Worm (Caenorhabditis elegans) whole organism, L4 larva: Measurements from ENCODE around the gene ZK1128.1.

Source experiments
- F10B5.3 ChIP-seq: sonication (generic microtip); optimal IDR thresholded peaks from 2 replicates; lab custom pipeline; 2016; ENCODE audit warnings: mild to moderate bottlenecking, missing genetic modification characterization, missing compliant biosample characterization
- F26F4.8 ChIP-seq: fragments of 200-800 bp; sonication (Bioruptor generic); conservative IDR thresholded peaks from 2 replicates; pipeline ENCODE4 v1.3.6; 2022; ENCODE audit warnings: missing genetic modification characterization, missing compliant biosample characterization
- F37D6.2 ChIP-seq: sonication (generic microtip); optimal IDR thresholded peaks from 2 replicates; lab custom pipeline; 2016; ENCODE audit warnings: mild to moderate bottlenecking, missing genetic modification characterization, missing compliant biosample characterization
- R02D3.7 ChIP-seq: fragments of 150-350 bp; sonication (generic microtip); optimal IDR thresholded peaks from 3 replicates; lab custom pipeline; 2014; ENCODE audit warnings: missing biosample characterization, missing genetic modification characterization
- T20F7.1 ChIP-seq: fragments of 200-800 bp; sonication (Bioruptor generic); optimal IDR thresholded peaks from 2 replicates; lab custom pipeline; 2018; ENCODE audit warnings: mild to moderate bottlenecking, missing genetic modification characterization, missing compliant biosample characterization
- T26A8.4 ChIP-seq: fragments of 200-800 bp; sonication (Bioruptor generic); IDR thresholded peaks from 2 replicates; pipeline ENCODE4 v1.3.6; 2022; ENCODE audit warnings: missing genetic modification characterization, missing compliant biosample characterization
- Y48G9A.11 ChIP-seq: fragments of 200-800 bp; sonication (Bioruptor generic); IDR thresholded peaks from 2 replicates; pipeline ENCODE4 v1.3.6; 2022; ENCODE audit warnings: missing genetic modification reagents, missing genetic modification characterization, missing compliant biosample characterization
- Y75B8A.6 ChIP-seq: fragments of 200-800 bp; sonication (Bioruptor generic); IDR thresholded peaks from 2 replicates; pipeline ENCODE4 v1.3.6; 2022; ENCODE audit warnings: missing genetic modification reagents, missing genetic modification characterization, missing compliant biosample characterization
- aha-1 ChIP-seq: fragments of 150-350 bp; peaks from one replicate; lab custom pipeline; 2014; ENCODE audit warnings: missing biosample characterization, missing genetic modification characterization
- aly-2 ChIP-seq: sonication (generic microtip); optimal IDR thresholded peaks from 2 replicates; lab custom pipeline; 2018; ENCODE audit warnings: missing biosample characterization, missing genetic modification characterization
- ama-1 ChIP-seq: fragments of 150-350 bp; optimal IDR thresholded peaks from 2 replicates; lab custom pipeline; 2014; ENCODE audit warnings: inconsistent platforms, mixed read lengths
- ceh-28 ChIP-seq: fragments of 150-350 bp; optimal IDR thresholded peaks from 2 replicates; lab custom pipeline; 2014; ENCODE audit warnings: missing biosample characterization, missing genetic modification reagents, missing genetic modification characterization
- ceh-44 ChIP-seq: fragments of 200-800 bp; sonication (Bioruptor generic); IDR thresholded peaks from 2 replicates; pipeline ENCODE4 v1.3.6; 2022; ENCODE audit warnings: missing genetic modification reagents, missing genetic modification characterization, missing compliant biosample characterization
- daf-19 ChIP-seq: fragments of 200-800 bp; sonication (Bioruptor generic); conservative IDR thresholded peaks from 2 replicates; pipeline ENCODE4 v1.3.6; 2022; ENCODE audit warnings: missing genetic modification characterization, missing compliant biosample characterization
- daf-8 ChIP-seq: fragments of 200-800 bp; sonication (Bioruptor generic); IDR thresholded peaks from 2 replicates; pipeline ENCODE4 v1.3.6; 2022; ENCODE audit warnings: missing genetic modification characterization, missing compliant biosample characterization
- dmd-6 ChIP-seq: fragments of 200-800 bp; sonication (Bioruptor generic); IDR thresholded peaks from 2 replicates; pipeline ENCODE4 v1.3.6; 2022; ENCODE audit warnings: missing genetic modification reagents, missing genetic modification characterization, missing compliant biosample characterization
- dmd-9 ChIP-seq: fragments of 200-800 bp; sonication (Bioruptor generic); IDR thresholded peaks from 2 replicates; pipeline ENCODE4 v1.3.6; 2022; ENCODE audit warnings: missing genetic modification reagents, missing genetic modification characterization, missing compliant biosample characterization
- dpl-1 ChIP-seq: fragments of 150-350 bp; optimal IDR thresholded peaks from 2 replicates; lab custom pipeline; 2014; ENCODE audit warnings: missing biosample characterization, missing genetic modification reagents, missing genetic modification characterization
- duxl-1 ChIP-seq: sonication (generic microtip); optimal IDR thresholded peaks from 2 replicates; lab custom pipeline; 2016; ENCODE audit warnings: mild to moderate bottlenecking, missing genetic modification characterization, moderate library complexity, missing compliant biosample characterization; ENCODE audit not compliant: poor library complexity
- gei-8 ChIP-seq: fragments of 200-800 bp; sonication (Bioruptor generic); optimal IDR thresholded peaks from 2 replicates; lab custom pipeline; 2018; ENCODE audit warnings: mild to moderate bottlenecking, missing genetic modification characterization, missing compliant biosample characterization
- hlh-11 ChIP-seq: fragments of 200-800 bp; sonication (Bioruptor generic); optimal IDR thresholded peaks from 2 replicates; lab custom pipeline; 2018; ENCODE audit warnings: mild to moderate bottlenecking, missing genetic modification characterization, missing compliant biosample characterization
- hlh-30 ChIP-seq: sonication (generic microtip); optimal IDR thresholded peaks from 2 replicates; lab custom pipeline; 2017; ENCODE audit warnings: antibody characterized with exemption, mild to moderate bottlenecking, missing genetic modification characterization, missing compliant biosample characterization; ENCODE audit not compliant: insufficient read depth
- hmg-1.1 ChIP-seq: fragments of 200-800 bp; sonication (Bioruptor generic); IDR thresholded peaks from 2 replicates; pipeline ENCODE4 v1.3.6; 2022; ENCODE audit warnings: missing genetic modification reagents, missing genetic modification characterization, missing compliant biosample characterization
- lin-13 ChIP-seq: fragments of 150-350 bp; optimal IDR thresholded peaks from 2 replicates; lab custom pipeline; 2014; ENCODE audit warnings: missing biosample characterization, missing genetic modification reagents, missing genetic modification characterization
- lin-38 ChIP-seq: fragments of 200-800 bp; sonication (Bioruptor generic); IDR thresholded peaks from 2 replicates; pipeline ENCODE4 v1.3.6; 2022; ENCODE audit warnings: missing genetic modification reagents, missing genetic modification characterization, missing compliant biosample characterization
- lsy-2 ChIP-seq, 2 experiments: fragments of 150-350 bp in 1 of 2; sonication (generic microtip) in 1 of 2; optimal IDR thresholded peaks; 2 replicates each; lab custom pipeline; 2014 to 2017; ENCODE audit warnings: missing biosample characterization in 2 of 2, missing genetic modification characterization in 2 of 2
- mdt-29 ChIP-seq: fragments of 200-800 bp; sonication (Bioruptor generic); IDR thresholded peaks from 2 replicates; pipeline ENCODE4 v1.3.6; 2022; ENCODE audit warnings: missing genetic modification reagents, missing genetic modification characterization, missing compliant biosample characterization
- mes-2 ChIP-seq: sonication (generic microtip); optimal IDR thresholded peaks from 2 replicates; lab custom pipeline; 2016; ENCODE audit warnings: missing genotype, mild to moderate bottlenecking, missing genetic modification characterization, missing compliant biosample characterization; ENCODE audit not compliant: poor library complexity, severe bottlenecking
- mxl-2 ChIP-seq: fragments of 200-800 bp; sonication (Bioruptor generic); conservative IDR thresholded peaks from 2 replicates; pipeline ENCODE4 v1.3.6; 2022; ENCODE audit warnings: missing genetic modification reagents, missing genetic modification characterization, missing compliant biosample characterization
- nhr-11 ChIP-seq: fragments of 150-350 bp; optimal IDR thresholded peaks from 2 replicates; lab custom pipeline; 2014; ENCODE audit warnings: missing biosample characterization, missing genetic modification characterization
- nhr-237 ChIP-seq: sonication (generic microtip); optimal IDR thresholded peaks from 2 replicates; lab custom pipeline; 2017; ENCODE audit warnings: missing biosample characterization, missing genetic modification characterization
- nhr-25 ChIP-seq: sonication (generic microtip); optimal IDR thresholded peaks from 2 replicates; lab custom pipeline; 2017; ENCODE audit warnings: missing genetic modification characterization, mild to moderate bottlenecking, missing compliant biosample characterization, antibody characterized with exemption, moderate library complexity, borderline replicate concordance; ENCODE audit not compliant: insufficient read depth
- nhr-28 ChIP-seq: fragments of 150-350 bp; optimal IDR thresholded peaks from 2 replicates; lab custom pipeline; 2014; ENCODE audit warnings: missing biosample characterization, missing genetic modification characterization
- rbr-2 ChIP-seq: sonication (generic microtip); optimal IDR thresholded peaks from 2 replicates; lab custom pipeline; 2016; ENCODE audit warnings: missing genotype, missing genetic modification characterization, missing compliant biosample characterization
- set-16 ChIP-seq: fragments of 200-800 bp; sonication (Bioruptor generic); IDR thresholded peaks from 2 replicates; pipeline ENCODE4 v1.3.6; 2022; ENCODE audit warnings: missing genetic modification reagents, missing genetic modification characterization, missing compliant biosample characterization
- unc-130 ChIP-seq: sonication (generic microtip); optimal IDR thresholded peaks from 2 replicates; lab custom pipeline; 2016; ENCODE audit warnings: missing genetic modification reagents, missing genetic modification characterization, missing compliant biosample characterization
- ztf-11 ChIP-seq: fragments of 150-350 bp; optimal IDR thresholded peaks from 2 replicates; lab custom pipeline; 2014; ENCODE audit warnings: missing biosample characterization, missing genetic modification characterization

ZK1128.1 gene

ce11 chrIII:10123586-10124233 lies 9.2 kb upstream of the ZK1128.1 start, which contains the start of gene ttll-4 (continued):
- TF ChIP-seq daf-19 (GFP tag; lab: Robert Waterston, UW) (no peak), hmg-1.1 (GFP tag; lab: Robert Waterston, UW) (peak; percentile 62; the same call in 1 of the 2 replicates), lin-38 (GFP tag; lab: Robert Waterston, UW) (peak; percentile 95), ceh-44 (GFP tag; lab: Robert Waterston, UW) (0 out of 2 replicates have a peak, but pooled peaks have one; percentile 23), gei-8 (GFP tag; lab: Kevin White, UChicago) (no peak), R02D3.7 (peak; percentile 40), unc-130 (peak; percentile 57), dmd-9 (GFP tag; lab: Robert Waterston, UW) (peak; percentile 72)

ce11 chrIII:10120076-10120831 lies 5.7 kb upstream of the ZK1128.1 start, which contains the start of the genes gtf-2H3 and ham-3:
Gene gtf-2H3, minus strand, starts transcription at chrIII:10120148.
Gene ham-3, plus strand, starts transcription at chrIII:10120781.
- TF ChIP-seq mes-2 (tag; lab: Kevin White, UChicago) (peak; percentile 65), gei-8 (GFP tag; lab: Kevin White, UChicago) (no peak), ceh-28 (peak; percentile 65), lsy-2 (tag; optimal IDR thresholded peaks at IDR 0.05; lab: Kevin White, UChicago) (peak in 1 of 2 experiments; percentile 25), nhr-11 (no peak), F37D6.2 (tag; lab: Kevin White, UChicago) (no peak), hlh-11 (tag; lab: Kevin White, UChicago) (no peak)

- TF ChIP-seq ama-1 (lab: Kevin White, UChicago) (no peak), mdt-29 (GFP tag; lab: Robert Waterston, UW) (no peak), mxl-2 (no peak), daf-8 (GFP tag; lab: Robert Waterston, UW) (no peak), T26A8.4 (GFP tag; lab: Robert Waterston, UW) (no peak), dpl-1 (GFP tag; lab: Kevin White, UChicago) (no peak), T20F7.1 (GFP tag; lab: Kevin White, UChicago) (no peak), lin-38 (GFP tag; lab: Robert Waterston, UW) (no peak), duxl-1 (tag; lab: Kevin White, UChicago) (no peak), lsy-2 (tag; optimal IDR thresholded peaks at IDR 0.05; lab: Kevin White, UChicago) (no peak), hlh-30 (tag; lab: Kevin White, UChicago) (no peak), nhr-25 (tag; lab: Kevin White, UChicago) (no peak)
These were observed 4.3 kb upstream of the ZK1128.1 start, which contains the start of gene ZK1128.3 for ce11 chrIII:10118818-10119217. Gene ZK1128.3, minus strand, starts transcription at chrIII:10118918.

- no peak for TF ChIP-seq aha-1 (tag; lab: Kevin White, UChicago)
- TF ChIP-seq aly-2 (tag; lab: Kevin White, UChicago) = no peak
- TF ChIP-seq Y48G9A.11 (GFP tag; lab: Robert Waterston, UW) = no peak
- no peak for TF ChIP-seq mdt-29 (GFP tag; lab: Robert Waterston, UW)
- no peak for TF ChIP-seq nhr-28 (tag; lab: Kevin White, UChicago)
- no peak for TF ChIP-seq ztf-11 (tag; lab: Kevin White, UChicago)
- TF ChIP-seq F10B5.3 (tag; lab: Kevin White, UChicago) = no peak
- no peak for TF ChIP-seq F26F4.8
- no peak for TF ChIP-seq nhr-11
- TF ChIP-seq Y75B8A.6 (GFP tag; lab: Robert Waterston, UW) = no peak
- no peak for TF ChIP-seq dmd-6 (GFP tag; lab: Robert Waterston, UW)
- TF ChIP-seq ceh-44 (GFP tag; lab: Robert Waterston, UW) = no peak
- no peak for TF ChIP-seq nhr-237 (tag; lab: Kevin White, UChicago)
- TF ChIP-seq lin-13 (GFP tag; lab: Kevin White, UChicago) = no peak
- TF ChIP-seq R02D3.7 = no peak
- TF ChIP-seq set-16 (GFP tag; lab: Robert Waterston, UW) = no peak
- TF ChIP-seq rbr-2 = no peak
These were observed 1.6 kb downstream of the ZK1128.1 start, which contains the start of gene vps-29 for ce11 chrIII:10112958-10113357. Gene vps-29, minus strand, starts transcription at chrIII:10113058.
